Fruit fly (Drosophila melanogaster) whole organism, embryonic: Measurements from ENCODE around the gene CG31870.

ENCODE experiments used
- CG10959 ChIP-seq: fragments of 200-800 bp; sonication (Bioruptor generic); IDR thresholded peaks from 2 replicates; pipeline ENCODE4 v1.3.6; 2022; ENCODE audit warnings: missing biosample characterization, missing genetic modification characterization
- CG11085 ChIP-seq: fragments of 200-800 bp; sonication (Bioruptor generic); IDR thresholded peaks from 2 replicates; pipeline ENCODE4 v1.3.6; 2022; ENCODE audit warnings: missing biosample characterization, missing genetic modification characterization
- CG11695 ChIP-seq: fragments of 200-800 bp; sonication (Bioruptor generic); IDR thresholded peaks from 3 replicates; pipeline ENCODE4 v1.3.6; 2022; ENCODE audit warnings: missing biosample characterization, missing genetic modification characterization
- CG12219 ChIP-seq: fragments of 200-800 bp; sonication (Bioruptor generic); optimal IDR thresholded peaks from 3 replicates; lab custom pipeline; 2018; ENCODE audit warnings: missing biosample characterization, mild to moderate bottlenecking, missing genetic modification characterization
- CG1233 ChIP-seq: fragments of 200-800 bp; sonication (Bioruptor generic); optimal IDR thresholded peaks from 4 replicates; lab custom pipeline; 2018; ENCODE audit warnings: missing biosample characterization, mild to moderate bottlenecking, missing genetic modification characterization
- CG13424 ChIP-seq: fragments of 200-800 bp; sonication (Bioruptor generic); optimal IDR thresholded peaks from 2 replicates; lab custom pipeline; 2019; ENCODE audit warnings: missing biosample characterization, mild to moderate bottlenecking, missing genetic modification characterization, moderate library complexity
- CG17829 ChIP-seq: fragments of 200-800 bp; optimal IDR thresholded peaks from 2 replicates; lab custom pipeline; 2019; ENCODE audit warnings: missing biosample characterization, mild to moderate bottlenecking, missing genetic modification characterization, moderate library complexity
- CG34422 ChIP-seq: fragments of 200-800 bp; sonication (Bioruptor generic); IDR thresholded peaks from 3 replicates; pipeline ENCODE4 v1.3.6; 2022; ENCODE audit warnings: missing biosample characterization, missing genetic modification characterization
- CG3847 ChIP-seq: fragments of 200-800 bp; sonication (Bioruptor generic); IDR thresholded peaks from 2 replicates; pipeline ENCODE4 v1.3.6; 2022; ENCODE audit warnings: missing biosample characterization, missing genetic modification characterization
- CG4360 ChIP-seq: fragments of 200-800 bp; sonication (Bioruptor generic); IDR thresholded peaks from 2 replicates; pipeline ENCODE4 v1.3.6; 2022; ENCODE audit warnings: missing biosample characterization, missing genetic modification characterization
- CG4404 ChIP-seq: fragments of 200-800 bp; sonication (Bioruptor generic); IDR thresholded peaks from 2 replicates; pipeline ENCODE4 v1.3.6; 2022; ENCODE audit warnings: missing biosample characterization, missing genetic modification characterization
- CG4617 ChIP-seq: fragments of 200-800 bp; sonication (Bioruptor generic); optimal IDR thresholded peaks from 3 replicates; lab custom pipeline; 2016; ENCODE audit warnings: missing biosample characterization, missing genetic modification characterization, borderline replicate concordance
- CG5953 ChIP-seq: fragments of 200-800 bp; sonication (Bioruptor generic); IDR thresholded peaks from 2 replicates; pipeline ENCODE4 v1.3.6; 2022; ENCODE audit warnings: missing biosample characterization, missing genetic modification characterization
- CG9727 ChIP-seq: fragments of 200-800 bp; sonication (Bioruptor generic); optimal IDR thresholded peaks from 3 replicates; lab custom pipeline; 2017; ENCODE audit warnings: missing biosample characterization, mild to moderate bottlenecking, missing genetic modification characterization
- CTCF ChIP-seq: fragments of 200-800 bp; sonication (Bioruptor generic); optimal IDR thresholded peaks from 2 replicates; lab custom pipeline; 2017; ENCODE audit warnings: missing biosample characterization, mild to moderate bottlenecking, missing genetic modification characterization, moderate library complexity
- CrebB ChIP-seq: fragments of 200-800 bp; sonication (Bioruptor generic); optimal IDR thresholded peaks from 3 replicates; lab custom pipeline; 2018; ENCODE audit warnings: missing biosample characterization, mild to moderate bottlenecking, missing genetic modification characterization
- D19B ChIP-seq: fragments of 200-800 bp; sonication (Bioruptor generic); optimal IDR thresholded peaks from 2 replicates; lab custom pipeline; 2017; ENCODE audit warnings: missing biosample characterization, mild to moderate bottlenecking, missing genetic modification characterization
- Dip3 ChIP-seq: fragments of 200-800 bp; sonication (Bioruptor generic); optimal IDR thresholded peaks from 3 replicates; lab custom pipeline; 2016; ENCODE audit warnings: missing biosample characterization, missing genetic modification characterization
- E2f1 ChIP-seq: fragments of 200-800 bp; sonication (Bioruptor generic); IDR thresholded peaks from 2 replicates; pipeline ENCODE4 v1.3.6; 2022; ENCODE audit warnings: missing biosample characterization, missing genetic modification characterization
- Ets65A ChIP-seq: fragments of 200-800 bp; sonication (Bioruptor generic); peaks from one replicate; lab custom pipeline; 2016; ENCODE audit warnings: missing biosample characterization, missing genetic modification characterization
- Fer1 ChIP-seq: fragments of 200-800 bp; sonication (Bioruptor generic); optimal IDR thresholded peaks from 2 replicates; lab custom pipeline; 2017; ENCODE audit warnings: missing biosample characterization, mild to moderate bottlenecking, missing genetic modification characterization
- Gsc ChIP-seq: fragments of 200-800 bp; sonication (Bioruptor generic); IDR thresholded peaks from 2 replicates; pipeline ENCODE4 v1.3.6; 2022; ENCODE audit warnings: missing biosample characterization, missing genetic modification characterization
- H15 ChIP-seq: fragments of 200-800 bp; sonication (Bioruptor generic); IDR thresholded peaks from 3 replicates; pipeline ENCODE4 v1.3.6; 2022; ENCODE audit warnings: missing biosample characterization, missing genetic modification characterization
- Hmr ChIP-seq: fragments of 200-800 bp; sonication (Bioruptor generic); optimal IDR thresholded peaks from 3 replicates; lab custom pipeline; 2017; ENCODE audit warnings: mild to moderate bottlenecking, missing biosample characterization, missing genetic modification reagents, missing genetic modification characterization
- Meics ChIP-seq: fragments of 200-800 bp; sonication (Bioruptor generic); optimal IDR thresholded peaks from 2 replicates; lab custom pipeline; 2017; ENCODE audit warnings: missing biosample characterization, mild to moderate bottlenecking, missing genetic modification characterization
- Myb ChIP-seq: fragments of 200-800 bp; sonication (Bioruptor generic); optimal IDR thresholded peaks from 2 replicates; lab custom pipeline; 2016; ENCODE audit warnings: missing biosample characterization, missing genetic modification characterization
- Nf-YB ChIP-seq: fragments of 200-800 bp; sonication (Bioruptor generic); optimal IDR thresholded peaks from 3 replicates; lab custom pipeline; 2019; ENCODE audit warnings: missing biosample characterization, mild to moderate bottlenecking, missing genetic modification characterization, moderate library complexity
- Optix ChIP-seq: fragments of 200-800 bp; sonication (Bioruptor generic); IDR thresholded peaks from 3 replicates; pipeline ENCODE4 v1.3.6; 2022; ENCODE audit warnings: missing biosample characterization, missing genetic modification characterization
- Ptx1 ChIP-seq: fragments of 200-800 bp; sonication (Bioruptor generic); IDR thresholded peaks from 2 replicates; pipeline ENCODE4 v1.3.6; 2022; ENCODE audit warnings: missing biosample characterization, missing genetic modification characterization
- Sin3A ChIP-seq: fragments of >200 bp; optimal IDR thresholded peaks from 2 replicates; lab custom pipeline; 2018
- Sry-β ChIP-seq: fragments of 200-800 bp; sonication (Bioruptor generic); optimal IDR thresholded peaks from 2 replicates; lab custom pipeline; 2018; ENCODE audit warnings: missing biosample characterization, mild to moderate bottlenecking, missing genetic modification characterization, moderate library complexity
- ato ChIP-seq: fragments of 200-800 bp; sonication (Bioruptor generic); IDR thresholded peaks from 2 replicates; pipeline ENCODE4 v1.3.6; 2022; ENCODE audit warnings: missing biosample characterization, missing genetic modification characterization; ENCODE audit not compliant: partially characterized antibody
- bab2 ChIP-seq: fragments of 200-800 bp; sonication (Bioruptor generic); optimal IDR thresholded peaks from 2 replicates; lab custom pipeline; 2016; ENCODE audit warnings: missing biosample characterization, missing genetic modification characterization
- bbx ChIP-seq: fragments of 200-800 bp; sonication (Bioruptor generic); IDR thresholded peaks from 2 replicates; pipeline ENCODE4 v1.3.6; 2022; ENCODE audit warnings: missing biosample characterization, missing genetic modification characterization; ENCODE audit not compliant: partially characterized antibody
- br ChIP-seq: fragments of >200 bp; optimal IDR thresholded peaks from 2 replicates; lab custom pipeline; 2017
- bsh ChIP-seq, 2 experiments: fragments of 200-800 bp; sonication (Bioruptor generic); optimal IDR thresholded peaks; 2 replicates each; lab custom pipeline; 2017 to 2018; ENCODE audit warnings: mild to moderate bottlenecking in 2 of 2, missing biosample characterization in 2 of 2, missing genetic modification characterization in 2 of 2, moderate library complexity in 1 of 2
- crol ChIP-seq: fragments of 200-800 bp; sonication (Bioruptor generic); IDR thresholded peaks from 2 replicates; pipeline ENCODE4 v1.3.6; 2022; ENCODE audit warnings: missing biosample characterization, missing genetic modification characterization
- disco-r ChIP-seq: fragments of 200-800 bp; sonication (Bioruptor generic); optimal IDR thresholded peaks from 2 replicates; lab custom pipeline; 2016; ENCODE audit warnings: missing biosample characterization, missing genetic modification characterization
- eve ChIP-seq, 2 experiments: fragments of >200 bp; optimal IDR thresholded peaks; 2 replicates each; lab custom pipeline; 2017; ENCODE audit warnings: missing biosample characterization in 2 of 2, missing genetic modification characterization in 2 of 2
- fd102C ChIP-seq: fragments of 200-800 bp; sonication (Bioruptor generic); optimal IDR thresholded peaks from 2 replicates; lab custom pipeline; 2018; ENCODE audit warnings: missing biosample characterization, mild to moderate bottlenecking, missing genetic modification characterization, moderate library complexity
- gcm ChIP-seq: fragments of 200-800 bp; sonication (Bioruptor generic); optimal IDR thresholded peaks from 2 replicates; lab custom pipeline; 2019; ENCODE audit warnings: missing biosample characterization, mild to moderate bottlenecking, missing genetic modification characterization, moderate library complexity
- gfzf ChIP-seq: fragments of 200-800 bp; sonication (Bioruptor generic); optimal IDR thresholded peaks from 2 replicates; lab custom pipeline; 2016; ENCODE audit warnings: missing biosample characterization, mild to moderate bottlenecking, missing genetic modification characterization, moderate library complexity
- hb ChIP-seq: fragments of 200-800 bp; sonication (Bioruptor generic); IDR thresholded peaks from 3 replicates; pipeline ENCODE4 v1.3.6; 2022; ENCODE audit warnings: missing biosample characterization, missing genetic modification characterization; ENCODE audit not compliant: partially characterized antibody
- hkb ChIP-seq, 2 experiments: fragments of 200-800 bp in 1 of 2; fragments of >200 bp in 1 of 2; sonication (Bioruptor generic) in 1 of 2; IDR thresholded peaks in 1 of 2; optimal IDR thresholded peaks in 1 of 2; 2 replicates each; pipeline versions ENCODE4 v1.3.6 to Lab custom; 2017 to 2022; ENCODE audit warnings: missing biosample characterization in 1 of 2, missing genetic modification characterization in 1 of 2
- lmd ChIP-seq: fragments of 200-800 bp; sonication (Bioruptor generic); IDR thresholded peaks from 2 replicates; pipeline ENCODE4 v1.3.6; 2022; ENCODE audit warnings: missing biosample characterization, missing genetic modification characterization
- pho ChIP-seq: fragments of 200-800 bp; sonication (Bioruptor generic); optimal IDR thresholded peaks from 2 replicates; lab custom pipeline; 2016; ENCODE audit warnings: missing biosample characterization, missing genetic modification characterization
- psq ChIP-seq: fragments of 200-800 bp; sonication (Bioruptor generic); optimal IDR thresholded peaks from 2 replicates; lab custom pipeline; 2017; ENCODE audit warnings: missing biosample characterization, missing genetic modification characterization
- run ChIP-seq: fragments of 200-800 bp; sonication (Bioruptor generic); optimal IDR thresholded peaks from 3 replicates; lab custom pipeline; 2018; ENCODE audit warnings: missing biosample characterization, mild to moderate bottlenecking, missing genetic modification characterization
- salm ChIP-seq: fragments of 200-800 bp; sonication (Bioruptor generic); optimal IDR thresholded peaks from 2 replicates; lab custom pipeline; 2018; ENCODE audit warnings: missing biosample characterization, mild to moderate bottlenecking, missing genetic modification characterization
- tll ChIP-seq, 2 experiments: fragments of 200-800 bp in 1 of 2; fragments of >200 bp in 1 of 2; sonication (Bioruptor generic) in 1 of 2; optimal IDR thresholded peaks; 2 replicates each; lab custom pipeline; 2017 to 2019; ENCODE audit warnings: missing biosample characterization in 2 of 2, missing genetic modification characterization in 2 of 2, mild to moderate bottlenecking in 1 of 2, moderate library complexity in 1 of 2
- toy ChIP-seq: fragments of 200-800 bp; sonication (Bioruptor generic); IDR thresholded peaks from 2 replicates; pipeline ENCODE4 v1.3.6; 2022; ENCODE audit warnings: missing biosample characterization, missing genetic modification characterization
- wek ChIP-seq: fragments of 200-800 bp; sonication (Bioruptor generic); optimal IDR thresholded peaks from 3 replicates; lab custom pipeline; 2018; ENCODE audit warnings: missing biosample characterization, mild to moderate bottlenecking, missing genetic modification characterization, moderate library complexity

The CG31870 gene

dm6 chr2L:10748218-10748617 is 41.8 kb upstream of the CG31870 start (continued):
- TF ChIP-seq br (no peak), Optix (GFP tag; lab: Robert Waterston, UW) (no peak), Ptx1 (GFP tag; lab: Robert Waterston, UW) (no peak), CG1233 (GFP tag; lab: Kevin White, UChicago) (no peak), hb (GFP tag; lab: Robert Waterston, UW) (no peak), Sin3A (no peak), eve (GFP tag; optimal IDR thresholded peaks at IDR 0.05; lab: Kevin White, UChicago) (no peak), Meics (GFP tag; lab: Kevin White, UChicago) (no peak), psq (GFP tag; lab: Kevin White, UChicago) (no peak), CG4617 (no peak), CG10959 (GFP tag; lab: Robert Waterston, UW) (no peak), bbx (GFP tag; lab: Robert Waterston, UW) (no peak), salm (tag; lab: Kevin White, UChicago) (no peak), Dip3 (no peak), run (tag; lab: Kevin White, UChicago) (no peak), CG17829 (no peak), crol (GFP tag; lab: Robert Waterston, UW) (no peak), CG9727 (no peak), CG12219 (no peak), pho (no peak), bsh (GFP tag; optimal IDR thresholded peaks at IDR 0.05; lab: Kevin White, UChicago) (peak in 1 of 2 experiments; percentile 17), CG3847 (no peak), disco-r (GFP tag; lab: Kevin White, UChicago) (no peak), CG13424 (tag; lab: Kevin White, UChicago) (no peak), gfzf (GFP tag; lab: Kevin White, UChicago) (no peak), Fer1 (GFP tag; lab: Kevin White, UChicago) (no peak), hkb (optimal IDR thresholded peaks at IDR 0.05; lab: Kevin White, UChicago) (no peak), hkb (GFP tag; IDR thresholded peaks at IDR 0.05; lab: Robert Waterston, UW) (0 out of 2 replicates have a peak, but pooled peaks have one; percentile 13), CrebB (tag; lab: Kevin White, UChicago) (no peak), gcm (GFP tag; lab: Kevin White, UChicago) (no peak), CG5953 (GFP tag; lab: Robert Waterston, UW) (0 out of 2 replicates have a peak, but pooled peaks have one; percentile 9), toy (GFP tag; lab: Robert Waterston, UW) (no peak), E2f1 (GFP tag; lab: Robert Waterston, UW) (no peak), CG11085 (GFP tag; lab: Robert Waterston, UW) (no peak), Sry-β (GFP tag; lab: Kevin White, UChicago) (no peak), Gsc (no peak), CG11695 (GFP tag; lab: Robert Waterston, UW) (no peak), Ets65A (GFP tag; lab: Kevin White, UChicago) (no peak), Hmr (GFP tag; lab: Kevin White, UChicago) (no peak), fd102C (GFP tag; lab: Kevin White, UChicago) (no peak), lmd (GFP tag; lab: Robert Waterston, UW) (no peak), tll (GFP tag; optimal IDR thresholded peaks at IDR 0.05; lab: Kevin White, UChicago) (no peak), CG4404 (GFP tag; lab: Robert Waterston, UW) (no peak), Nf-YB (GFP tag; lab: Kevin White, UChicago) (no peak), CG34422 (GFP tag; lab: Robert Waterston, UW) (no peak), bab2 (GFP tag; lab: Kevin White, UChicago) (no peak), ato (no peak), wek (GFP tag; lab: Kevin White, UChicago) (no peak), CTCF (GFP tag; lab: Kevin White, UChicago) (no peak), D19B (GFP tag; lab: Kevin White, UChicago) (no peak), Myb (GFP tag; lab: Kevin White, UChicago) (no peak), H15 (0 out of 3 replicates have a peak, but pooled peaks have one; percentile 30), CG4360 (GFP tag; lab: Robert Waterston, UW) (0 out of 2 replicates have a peak, but pooled peaks have one; percentile 18)
